Worm (Caenorhabditis elegans) whole organism, young adult: ENCODE data around the gene Y39H10B.2.

ENCODE experiments used
- B0019.2 ChIP-seq: fragments of 200-800 bp; sonication (Bioruptor generic); conservative IDR thresholded peaks from 2 replicates; pipeline ENCODE4 v1.3.6; 2022; ENCODE audit warnings: missing genetic modification reagents, missing genetic modification characterization, missing compliant biosample characterization
- C17E4.6 ChIP-seq: fragments of 200-800 bp; sonication (Bioruptor generic); IDR thresholded peaks from 2 replicates; pipeline ENCODE4 v1.3.6; 2022; ENCODE audit warnings: missing genetic modification reagents, missing genetic modification characterization, missing compliant biosample characterization
- D2030.7 ChIP-seq: fragments of 200-800 bp; sonication (Bioruptor generic); IDR thresholded peaks from 2 replicates; pipeline ENCODE4 v1.3.6; 2022; ENCODE audit warnings: missing genetic modification reagents, missing genetic modification characterization, missing compliant biosample characterization
- F10E7.11 ChIP-seq: sonication (generic microtip); optimal IDR thresholded peaks from 2 replicates; lab custom pipeline; 2017; ENCODE audit warnings: mild to moderate bottlenecking, missing genetic modification characterization, moderate library complexity, missing compliant biosample characterization
- F22D6.2 ChIP-seq: sonication (generic microtip); optimal IDR thresholded peaks from 2 replicates; lab custom pipeline; 2016; ENCODE audit warnings: mild to moderate bottlenecking, missing genetic modification characterization, missing compliant biosample characterization
- F33H1.4 ChIP-seq: fragments of 200-800 bp; sonication (Bioruptor generic); IDR thresholded peaks from 2 replicates; pipeline ENCODE4 v1.3.6; 2022; ENCODE audit warnings: missing genetic modification reagents, missing genetic modification characterization, missing compliant biosample characterization
- F55B11.4 ChIP-seq: sonication (generic microtip); optimal IDR thresholded peaks from 2 replicates; lab custom pipeline; 2016; ENCODE audit warnings: missing compliant biosample characterization, missing genetic modification characterization, borderline replicate concordance; ENCODE audit not compliant: insufficient read depth
- F57C9.4 ChIP-seq: sonication (generic microtip); optimal IDR thresholded peaks from 2 replicates; lab custom pipeline; 2017; ENCODE audit warnings: mild to moderate bottlenecking, missing genetic modification characterization, missing compliant biosample characterization
- K11D2.4 ChIP-seq: fragments of 200-800 bp; sonication (Bioruptor generic); IDR thresholded peaks from 2 replicates; pipeline ENCODE4 v1.3.6; 2022; ENCODE audit warnings: missing genetic modification reagents, missing genetic modification characterization, missing compliant biosample characterization
- T26A5.8 ChIP-seq: sonication (generic microtip); optimal IDR thresholded peaks from 2 replicates; lab custom pipeline; 2016; ENCODE audit warnings: missing genetic modification characterization, missing compliant biosample characterization
- Y67H2A.10 ChIP-seq: fragments of 200-800 bp; sonication (Bioruptor generic); conservative IDR thresholded peaks from 2 replicates; pipeline ENCODE4 v1.3.6; 2022; ENCODE audit warnings: missing genetic modification reagents, missing genetic modification characterization, missing compliant biosample characterization
- aptf-2 ChIP-seq: fragments of 200-800 bp; sonication (Bioruptor generic); conservative IDR thresholded peaks from 2 replicates; pipeline ENCODE4 v1.3.6; 2022; ENCODE audit warnings: missing genetic modification reagents, missing genetic modification characterization, missing compliant biosample characterization
- attf-3 ChIP-seq: fragments of 200-800 bp; sonication (Bioruptor generic); conservative IDR thresholded peaks from 2 replicates; pipeline ENCODE4 v1.3.6; 2022; ENCODE audit warnings: missing genetic modification reagents, missing genetic modification characterization, missing compliant biosample characterization
- attf-5 ChIP-seq: fragments of 200-800 bp; sonication (Bioruptor generic); optimal IDR thresholded peaks from 2 replicates; lab custom pipeline; 2018; ENCODE audit warnings: mild to moderate bottlenecking, missing genetic modification characterization, missing compliant biosample characterization
- attf-6 ChIP-seq: fragments of 200-800 bp; sonication (Bioruptor generic); IDR thresholded peaks from 2 replicates; pipeline ENCODE4 v1.3.6; 2022; ENCODE audit warnings: missing genetic modification reagents, missing genetic modification characterization, missing compliant biosample characterization
- cebp-1 ChIP-seq, 2 experiments: fragments of 200-800 bp in 1 of 2; sonication (Bioruptor generic) in 1 of 2; sonication (generic microtip) in 1 of 2; IDR thresholded peaks in 1 of 2; optimal IDR thresholded peaks in 1 of 2; 2 replicates each; pipeline versions ENCODE4 v1.3.6 to Lab custom; 2017 to 2022; ENCODE audit warnings: missing compliant biosample characterization in 2 of 2, missing genetic modification characterization in 2 of 2, mild to moderate bottlenecking in 1 of 2, missing genetic modification reagents in 1 of 2, moderate library complexity in 1 of 2
- cebp-2 ChIP-seq: fragments of 200-800 bp; sonication (Bioruptor generic); IDR thresholded peaks from 2 replicates; pipeline ENCODE4 v1.3.6; 2022; ENCODE audit warnings: missing genetic modification characterization, missing compliant biosample characterization
- chd-7 ChIP-seq: sonication (generic microtip); optimal IDR thresholded peaks from 2 replicates; lab custom pipeline; 2016; ENCODE audit warnings: mild to moderate bottlenecking, missing genetic modification characterization, moderate library complexity, missing compliant biosample characterization
- dpff-1 ChIP-seq: sonication (generic microtip); optimal IDR thresholded peaks from 2 replicates; lab custom pipeline; 2017; ENCODE audit warnings: mild to moderate bottlenecking, missing genetic modification characterization, missing compliant biosample characterization
- dpl-1 ChIP-seq: fragments of 150-350 bp; optimal IDR thresholded peaks from 2 replicates; lab custom pipeline; 2014; ENCODE audit warnings: missing biosample characterization, missing genetic modification reagents, missing genetic modification characterization
- ets-4 ChIP-seq: fragments of 200-800 bp; sonication (Bioruptor generic); optimal IDR thresholded peaks from 2 replicates; lab custom pipeline; 2018; ENCODE audit warnings: mild to moderate bottlenecking, missing genetic modification characterization, missing compliant biosample characterization
- fkh-3 ChIP-seq: sonication (generic microtip); optimal IDR thresholded peaks from 2 replicates; lab custom pipeline; 2016; ENCODE audit warnings: mild to moderate bottlenecking, missing genetic modification characterization, missing compliant biosample characterization
- him-1 ChIP-seq: sonication (generic microtip); optimal IDR thresholded peaks from 2 replicates; lab custom pipeline; 2016; ENCODE audit warnings: missing genotype, missing genetic modification reagents, missing genetic modification characterization, missing compliant biosample characterization
- hlh-26 ChIP-seq: fragments of 200-800 bp; sonication (Bioruptor generic); conservative IDR thresholded peaks from 2 replicates; pipeline ENCODE4 v1.3.6; 2022; ENCODE audit warnings: missing genetic modification reagents, missing genetic modification characterization, missing compliant biosample characterization
- hrde-1 ChIP-seq: sonication (generic microtip); optimal IDR thresholded peaks from 2 replicates; lab custom pipeline; 2016; ENCODE audit warnings: missing genetic modification characterization, mild to moderate bottlenecking, missing compliant biosample characterization, moderate library complexity, missing genotype, missing genetic modification reagents, borderline replicate concordance
- hsf-1 ChIP-seq: fragments of 200-800 bp; sonication (Bioruptor generic); IDR thresholded peaks from 2 replicates; pipeline ENCODE4 v1.3.6; 2022; ENCODE audit warnings: missing genetic modification reagents, missing genetic modification characterization, missing compliant biosample characterization
- lag-1 ChIP-seq: fragments of 200-800 bp; sonication (Bioruptor generic); IDR thresholded peaks from 2 replicates; pipeline ENCODE4 v1.3.6; 2022; ENCODE audit warnings: missing genetic modification reagents, missing genetic modification characterization, missing compliant biosample characterization
- lin-35 ChIP-seq, 3 experiments: fragments of 150-350 bp in 2 of 3; sonication (generic microtip) in 1 of 3; optimal IDR thresholded peaks; 2 replicates each; lab custom pipeline; 2014 to 2018; ENCODE audit warnings: missing biosample characterization in 3 of 3, missing genetic modification characterization in 3 of 3, missing genetic modification reagents in 3 of 3
- lin-40 ChIP-seq: sonication (generic microtip); optimal IDR thresholded peaks from 2 replicates; lab custom pipeline; 2016; ENCODE audit warnings: missing genetic modification characterization, mild to moderate bottlenecking, missing compliant biosample characterization, missing genotype, missing genetic modification reagents
- lir-1 ChIP-seq: fragments of 200-800 bp; sonication (Bioruptor generic); conservative IDR thresholded peaks from 2 replicates; pipeline ENCODE4 v1.3.6; 2022; ENCODE audit warnings: missing genetic modification reagents, missing genetic modification characterization, missing compliant biosample characterization
- lsl-1 ChIP-seq: fragments of 200-800 bp; sonication (Bioruptor generic); optimal IDR thresholded peaks from 2 replicates; lab custom pipeline; 2018; ENCODE audit warnings: mild to moderate bottlenecking, missing genetic modification characterization, moderate library complexity, missing compliant biosample characterization
- madf-8 ChIP-seq: fragments of 200-800 bp; sonication (Bioruptor generic); conservative IDR thresholded peaks from 2 replicates; pipeline ENCODE4 v1.3.6; 2022; ENCODE audit warnings: missing genetic modification reagents, missing genetic modification characterization, missing compliant biosample characterization
- mcd-1 ChIP-seq: fragments of 200-800 bp; sonication (Bioruptor generic); IDR thresholded peaks from 2 replicates; pipeline ENCODE4 v1.3.6; 2022; ENCODE audit warnings: missing genetic modification reagents, missing genetic modification characterization, missing compliant biosample characterization
- mes-4 ChIP-seq: sonication (generic microtip); optimal IDR thresholded peaks from 2 replicates; lab custom pipeline; 2016; ENCODE audit warnings: missing genotype, missing genetic modification characterization, missing compliant biosample characterization
- mxl-1 ChIP-seq: sonication (generic microtip); optimal IDR thresholded peaks from 2 replicates; lab custom pipeline; 2016; ENCODE audit warnings: missing genetic modification characterization, missing compliant biosample characterization
- nfya-1 ChIP-seq: sonication (generic microtip); optimal IDR thresholded peaks from 2 replicates; lab custom pipeline; 2017; ENCODE audit warnings: antibody characterized with exemption, missing compliant biosample characterization, missing genetic modification characterization, borderline replicate concordance; ENCODE audit not compliant: insufficient read depth
- rec-8 ChIP-seq, 2 experiments: sonication (generic microtip); optimal IDR thresholded peaks; 2 replicates each; lab custom pipeline; 2016; ENCODE audit warnings: mild to moderate bottlenecking in 2 of 2, missing genetic modification characterization in 2 of 2, missing genetic modification reagents in 2 of 2, missing genotype in 2 of 2, missing biosample characterization in 1 of 2, missing compliant biosample characterization in 1 of 2, moderate library complexity in 1 of 2
- repo-1 ChIP-seq: sonication (generic microtip); optimal IDR thresholded peaks from 2 replicates; lab custom pipeline; 2017; ENCODE audit warnings: mild to moderate bottlenecking, missing genetic modification characterization, missing compliant biosample characterization
- snpc-1.3 ChIP-seq: sonication (generic microtip); optimal IDR thresholded peaks from 2 replicates; lab custom pipeline; 2017; ENCODE audit warnings: missing genetic modification characterization, mild to moderate bottlenecking, missing compliant biosample characterization, antibody characterized with exemption, moderate library complexity, missing genotype, missing genetic modification reagents; ENCODE audit not compliant: insufficient read depth
- sptf-2 ChIP-seq: fragments of 200-800 bp; sonication (Bioruptor generic); optimal IDR thresholded peaks from 2 replicates; lab custom pipeline; 2018; ENCODE audit warnings: mild to moderate bottlenecking, missing genetic modification characterization, missing compliant biosample characterization
- tlf-1 ChIP-seq: fragments of 200-800 bp; sonication (Bioruptor generic); optimal IDR thresholded peaks from 2 replicates; lab custom pipeline; 2018; ENCODE audit warnings: mild to moderate bottlenecking, missing genetic modification characterization, missing compliant biosample characterization
- unc-130 ChIP-seq: sonication (generic microtip); optimal IDR thresholded peaks from 2 replicates; lab custom pipeline; 2016; ENCODE audit warnings: missing genetic modification reagents, missing genetic modification characterization, missing compliant biosample characterization
- xnd-1 ChIP-seq: sonication (generic microtip); optimal IDR thresholded peaks from 2 replicates; lab custom pipeline; 2016; ENCODE audit warnings: missing genotype, missing genetic modification reagents, missing genetic modification characterization, missing compliant biosample characterization
- zfh-2 ChIP-seq: fragments of 200-800 bp; sonication (Bioruptor generic); conservative IDR thresholded peaks from 2 replicates; pipeline ENCODE4 v1.3.6; 2022; ENCODE audit warnings: missing genetic modification reagents, missing genetic modification characterization, missing compliant biosample characterization
- ztf-18 ChIP-seq: sonication (generic microtip); optimal IDR thresholded peaks from 2 replicates; lab custom pipeline; 2016; ENCODE audit warnings: missing genotype, mild to moderate bottlenecking, missing genetic modification characterization, missing compliant biosample characterization
- ztf-22 ChIP-seq: fragments of 200-800 bp; sonication (Bioruptor generic); optimal IDR thresholded peaks from 2 replicates; lab custom pipeline; 2018; ENCODE audit warnings: mild to moderate bottlenecking, missing genetic modification characterization, moderate library complexity, missing compliant biosample characterization
- ztf-26 ChIP-seq: sonication (generic microtip); optimal IDR thresholded peaks from 2 replicates; lab custom pipeline; 2017; ENCODE audit warnings: missing genetic modification characterization, missing compliant biosample characterization
- ztf-28 ChIP-seq: fragments of 200-800 bp; sonication (Bioruptor generic); IDR thresholded peaks from 2 replicates; pipeline ENCODE4 v1.3.6; 2022; ENCODE audit warnings: missing genetic modification reagents, missing genetic modification characterization, missing compliant biosample characterization

The Y39H10B.2 gene

DNA sequence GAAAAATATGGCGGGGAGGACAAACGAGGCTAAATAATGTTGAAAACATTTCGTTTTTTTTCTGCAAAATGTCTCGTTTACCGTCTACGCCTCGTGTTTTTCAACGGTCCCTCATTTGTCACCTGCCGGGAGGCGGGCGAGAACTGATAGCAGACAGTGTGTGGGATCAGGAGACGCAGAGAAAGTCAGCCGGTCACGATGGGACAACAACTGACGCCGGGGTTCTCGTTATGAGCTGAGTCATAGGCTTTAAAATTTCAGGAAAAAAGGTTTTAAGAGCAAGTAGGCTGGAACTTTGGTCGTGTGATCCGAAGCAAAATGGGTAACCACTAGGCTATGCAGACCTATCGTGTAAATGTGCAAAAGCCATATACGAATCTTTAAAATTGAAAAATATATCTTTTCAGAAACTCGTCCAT lies 17.2 kb downstream of the Y39H10B.2 start, which contains the start of gene W08A12.2 (continued):
- TF ChIP-seq B0019.2 (GFP tag; lab: Robert Waterston, UW), result no peak
- peak; percentile 43 for TF ChIP-seq mxl-1
- no peak for TF ChIP-seq madf-8
- no peak for TF ChIP-seq mcd-1 (GFP tag; lab: Robert Waterston, UW)
- TF ChIP-seq dpl-1 (GFP tag; lab: Kevin White, UChicago), result no peak
- no peak for TF ChIP-seq ztf-26
- no peak for TF ChIP-seq nfya-1 (tag; lab: Kevin White, UChicago)
- no peak for TF ChIP-seq Y67H2A.10 (GFP tag; lab: Robert Waterston, UW)
- TF ChIP-seq chd-7 (tag; lab: Kevin White, UChicago), result no peak
- no peak for TF ChIP-seq lin-40
- TF ChIP-seq lir-1 (GFP tag; lab: Robert Waterston, UW), result no peak
- no peak for TF ChIP-seq cebp-1 (GFP tag; IDR thresholded peaks at IDR 0.05; lab: Robert Waterston, UW)
- TF ChIP-seq cebp-1 (tag; optimal IDR thresholded peaks at IDR 0.05; lab: Kevin White, UChicago), result peak; percentile 48
- TF ChIP-seq attf-5 (GFP tag; lab: Kevin White, UChicago), result peak; percentile 12
- no peak for TF ChIP-seq attf-3 (GFP tag; lab: Robert Waterston, UW)
- TF ChIP-seq dpff-1 (tag; lab: Kevin White, UChicago), result no peak
- peak; percentile 65 for TF ChIP-seq hrde-1 (tag; lab: Kevin White, UChicago)
- TF ChIP-seq F55B11.4 (tag; lab: Kevin White, UChicago), result no peak
- TF ChIP-seq F22D6.2, result no peak
- TF ChIP-seq ztf-22, result peak; percentile 8
- no peak for TF ChIP-seq hlh-26 (GFP tag; lab: Robert Waterston, UW)
- TF ChIP-seq D2030.7 (GFP tag; lab: Robert Waterston, UW), result no peak
- no peak for TF ChIP-seq attf-6
- TF ChIP-seq F10E7.11 (tag; lab: Kevin White, UChicago), result peak; percentile 41
- TF ChIP-seq snpc-1.3 (tag; lab: Kevin White, UChicago), result peak; percentile 12
- TF ChIP-seq T26A5.8 (tag; lab: Kevin White, UChicago), result no peak
- TF ChIP-seq ztf-28 (GFP tag; lab: Robert Waterston, UW), result no peak
- no peak for TF ChIP-seq F33H1.4 (GFP tag; lab: Robert Waterston, UW)
- peak; percentile 19 for TF ChIP-seq him-1 (tag; lab: Kevin White, UChicago)
- TF ChIP-seq lin-35 (GFP tag; optimal IDR thresholded peaks at IDR 0.05; lab: Kevin White, UChicago), result no peak
- TF ChIP-seq aptf-2 (GFP tag; lab: Robert Waterston, UW), result no peak
- TF ChIP-seq fkh-3 (tag; lab: Kevin White, UChicago), result no peak
- TF ChIP-seq xnd-1 (tag; lab: Kevin White, UChicago), result no peak
- TF ChIP-seq cebp-2 (GFP tag; lab: Robert Waterston, UW), result peak; percentile 90
- no peak for TF ChIP-seq tlf-1 (GFP tag; lab: Kevin White, UChicago)
- TF ChIP-seq repo-1 (tag; lab: Kevin White, UChicago), result peak; percentile 58
- 0 out of 2 replicates have a peak, but pooled peaks have one; percentile 18 for TF ChIP-seq hsf-1 (GFP tag; lab: Robert Waterston, UW)
- peak; percentile 54 for TF ChIP-seq ztf-18 (tag; lab: Kevin White, UChicago)
- TF ChIP-seq lsl-1, result no peak
- TF ChIP-seq sptf-2 (GFP tag; lab: Kevin White, UChicago), result no peak
- no peak for TF ChIP-seq ets-4 (GFP tag; lab: Kevin White, UChicago)
- peak; percentile 18 to 88 for TF ChIP-seq rec-8 (tag; optimal IDR thresholded peaks at IDR 0.05; lab: Kevin White, UChicago)
- TF ChIP-seq C17E4.6 (GFP tag; lab: Robert Waterston, UW), result no peak
- TF ChIP-seq F57C9.4, result no peak
- peak; percentile 34; the same call in 1 of the 2 replicates for TF ChIP-seq K11D2.4
- TF ChIP-seq mes-4 (tag; lab: Kevin White, UChicago), result peak; percentile 68
- TF ChIP-seq unc-130, result no peak
- TF ChIP-seq zfh-2 (GFP tag; lab: Robert Waterston, UW), result no peak; the same call in 1 of the 2 replicates
- no peak for TF ChIP-seq lag-1 (GFP tag; lab: Robert Waterston, UW)
